Fruit fly (Drosophila melanogaster): ENCODE results near the gene Nazo.

Nazo gene

DNA sequence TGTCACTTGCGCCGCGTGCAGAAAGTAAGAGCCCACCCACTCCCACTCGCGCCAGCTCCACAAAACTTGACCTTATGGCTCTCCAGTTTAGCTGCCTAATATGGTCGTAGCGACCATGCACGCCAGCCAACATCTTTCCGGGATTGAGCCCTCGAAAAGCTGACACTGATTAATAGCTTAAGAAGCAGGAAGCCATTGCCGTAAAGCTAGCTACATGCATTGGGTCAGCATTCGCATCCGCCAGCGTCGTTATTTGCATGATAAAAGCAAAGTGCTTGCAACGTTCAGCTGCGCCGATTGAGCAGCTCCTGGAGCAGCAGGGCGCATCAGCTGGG is 19.2 kb downstream of the Nazo start:
- TF ChIP-seq Dfd (GFP tag; optimal IDR thresholded peaks at IDR 0.05) (no peak), Hr83 (GFP tag; optimal IDR thresholded peaks at IDR 0.05; ENCODE audit: poor library complexity, severe bottlenecking) (no peak), tai (GFP tag; optimal IDR thresholded peaks at IDR 0.05) (no peak), Rel (GFP tag; optimal IDR thresholded peaks at IDR 0.05) (no peak), Rel (tag; optimal IDR thresholded peaks at IDR 0.05) (no peak), Hnf4 (GFP tag; optimal IDR thresholded peaks at IDR 0.05) (no peak), Abd-B (GFP tag; optimal IDR thresholded peaks at IDR 0.05) (no peak), dl (GFP tag; optimal IDR thresholded peaks at IDR 0.05; ENCODE audit: insufficient read depth in 1 of 2, partially characterized antibody in 2 of 2) (no peak), fru (GFP tag; optimal IDR thresholded peaks at IDR 0.05) (no peak), dsf (GFP tag; optimal IDR thresholded peaks at IDR 0.05; ENCODE audit: borderline replicate concordance) (no peak), brk (GFP tag; optimal IDR thresholded peaks at IDR 0.05) (no peak), Mio (GFP tag; optimal IDR thresholded peaks at IDR 0.05) (no peak), Sp1 (GFP tag; optimal IDR thresholded peaks at IDR 0.05) (no peak), h (GFP tag; optimal IDR thresholded peaks at IDR 0.05) (no peak), ey (GFP tag; optimal IDR thresholded peaks at IDR 0.05) (no peak)

DNA sequence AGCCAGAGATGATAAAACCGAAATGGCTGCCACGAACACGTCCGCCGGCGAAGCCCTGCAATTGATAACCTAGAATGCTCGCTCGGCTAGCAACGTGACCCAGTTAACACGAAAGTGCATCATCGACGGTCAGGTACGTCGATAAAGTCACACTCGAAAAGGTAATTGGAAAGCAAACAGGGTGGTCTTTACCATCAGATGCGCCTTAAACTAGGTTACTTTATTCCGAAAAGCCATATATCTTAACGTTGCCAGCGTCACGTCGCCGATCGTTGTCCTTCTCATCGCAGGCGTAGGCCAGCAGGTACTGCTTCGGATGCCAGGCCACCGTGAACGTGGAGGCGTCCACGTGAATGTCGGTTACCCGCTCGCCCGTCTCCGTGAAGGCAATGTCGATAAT is 19.6 kb downstream of the Nazo start:
- TF ChIP-seq woc (GFP tag; optimal IDR thresholded peaks at IDR 0.05) (no peak), usp (GFP tag; optimal IDR thresholded peaks at IDR 0.05) (no peak), Dfd (GFP tag; optimal IDR thresholded peaks at IDR 0.05) (no peak), Vsx2 (GFP tag; optimal IDR thresholded peaks at IDR 0.05; ENCODE audit: partially characterized antibody) (no peak), ey (GFP tag; optimal IDR thresholded peaks at IDR 0.05) (no peak), HLH106 (tag; optimal IDR thresholded peaks at IDR 0.05) (no peak), Sp1 (GFP tag; optimal IDR thresholded peaks at IDR 0.05) (no peak), GATAd (GFP tag; optimal IDR thresholded peaks at IDR 0.05) (no peak), CrebA (GFP tag; optimal IDR thresholded peaks at IDR 0.05; ENCODE audit: borderline replicate concordance) (no peak), sage (GFP tag; optimal IDR thresholded peaks at IDR 0.05) (no peak), brk (GFP tag; optimal IDR thresholded peaks at IDR 0.05) (no peak), jim (GFP tag; optimal IDR thresholded peaks at IDR 0.05) (no peak)

DNA sequence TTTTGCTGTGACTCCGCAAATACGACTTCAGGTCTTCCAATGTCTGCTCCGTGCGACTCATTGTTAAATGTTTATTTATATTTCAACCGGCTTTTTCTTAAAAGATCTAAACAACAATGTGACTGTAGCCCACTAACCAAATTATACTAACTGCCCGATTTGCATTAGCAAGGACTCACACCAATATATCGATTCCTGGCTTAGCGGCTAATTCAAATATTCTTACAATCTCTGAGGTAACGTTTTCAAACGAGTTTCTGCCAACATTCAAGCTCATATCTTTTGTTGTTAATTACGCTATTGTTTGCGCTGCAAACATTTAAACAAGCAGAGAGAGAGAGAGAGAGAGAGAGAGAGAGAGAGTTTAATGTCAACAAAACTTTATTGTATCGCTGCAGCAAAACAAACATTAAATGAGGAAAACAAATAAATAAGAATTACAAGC is 20.9 kb downstream of the Nazo start, which contains the start of gene tex:
tex (minus strand) TSS at position 131 of the 445 bp plus-strand sequence.
- TF ChIP-seq dl (GFP tag; optimal IDR thresholded peaks at IDR 0.05; ENCODE audit: insufficient read depth in 1 of 2, partially characterized antibody in 2 of 2) (no peak), HLH106 (tag; optimal IDR thresholded peaks at IDR 0.05) (no peak), lola (GFP tag; optimal IDR thresholded peaks at IDR 0.05) (no peak), Mio (GFP tag; optimal IDR thresholded peaks at IDR 0.05) (no peak)

DNA sequence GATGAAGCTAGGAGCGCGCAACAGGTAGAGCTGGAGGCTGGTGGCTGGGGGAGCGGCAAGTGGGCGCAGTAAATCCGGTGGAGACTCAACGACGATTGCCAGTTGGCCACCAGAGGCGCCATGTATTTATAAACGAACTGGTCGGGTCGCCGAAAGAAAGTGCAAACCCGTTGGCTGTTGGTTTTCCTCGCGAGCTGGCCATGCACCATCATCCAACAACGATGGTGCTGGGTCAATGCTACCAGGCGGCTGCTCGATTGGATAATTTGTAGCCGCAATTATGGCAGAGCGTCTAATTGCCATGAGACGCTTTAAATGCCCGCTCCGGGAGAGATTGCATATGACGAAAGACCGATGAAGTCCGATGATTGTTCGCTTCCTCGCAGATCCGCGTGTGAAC is 23.0 kb downstream of the Nazo start, which contains the start of gene CG11693:
CG11693 (minus strand) TSS at position 101 of the 400 bp plus-strand sequence.
- TF ChIP-seq h (GFP tag; optimal IDR thresholded peaks at IDR 0.05) (no peak), dl (GFP tag; optimal IDR thresholded peaks at IDR 0.05; ENCODE audit: insufficient read depth in 1 of 2, partially characterized antibody in 2 of 2) (no peak), Dfd (GFP tag; optimal IDR thresholded peaks at IDR 0.05) (no peak), HLH106 (tag; optimal IDR thresholded peaks at IDR 0.05) (no peak), Abd-B (GFP tag; optimal IDR thresholded peaks at IDR 0.05) (no peak), Mio (GFP tag; optimal IDR thresholded peaks at IDR 0.05) (no peak), GATAd (GFP tag; optimal IDR thresholded peaks at IDR 0.05) (no peak), foxo (GFP tag; optimal IDR thresholded peaks at IDR 0.05) (no peak), Hr78 (GFP tag; optimal IDR thresholded peaks at IDR 0.05) (no peak), Vsx2 (GFP tag; optimal IDR thresholded peaks at IDR 0.05; ENCODE audit: partially characterized antibody) (no peak), lola (GFP tag; optimal IDR thresholded peaks at IDR 0.05) (no peak), rgr (GFP tag; optimal IDR thresholded peaks at IDR 0.05) (no peak), sv (GFP tag; optimal IDR thresholded peaks at IDR 0.05) (no peak), br (GFP tag; optimal IDR thresholded peaks at IDR 0.05) (no peak), tai (GFP tag; optimal IDR thresholded peaks at IDR 0.05) (no peak), Hr83 (GFP tag; optimal IDR thresholded peaks at IDR 0.05; ENCODE audit: poor library complexity, severe bottlenecking) (no peak)

DNA sequence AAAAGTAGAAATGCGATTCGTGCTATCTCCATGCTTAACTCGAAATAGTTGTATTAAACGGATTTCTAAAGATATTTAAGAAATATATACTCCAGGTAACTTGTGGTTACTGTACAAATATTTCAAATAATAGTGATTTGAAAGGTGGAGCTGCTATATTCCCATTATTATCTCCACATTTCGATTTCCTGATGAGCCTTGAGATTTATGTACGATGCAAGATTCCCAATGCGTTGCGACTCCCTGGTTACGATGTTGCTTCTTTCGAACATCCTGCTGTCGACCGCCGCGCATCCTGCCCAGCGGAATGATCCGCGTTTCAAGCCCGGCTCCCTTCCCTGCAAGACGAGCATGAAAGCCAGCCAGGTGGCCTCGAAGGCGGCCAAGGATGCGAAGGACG is 24.4 kb downstream of the Nazo start, which contains the start of the genes CG11694 and CG11698:
CG11694 (minus strand) TSS at position 101 of the 400 bp plus-strand sequence.
CG11698 (plus strand) TSS at position 152 of the 400 bp plus-strand sequence.
- no peak for TF ChIP-seq usp (GFP tag; optimal IDR thresholded peaks at IDR 0.05)
- no peak for TF ChIP-seq Jra (GFP tag; optimal IDR thresholded peaks at IDR 0.05)
- TF ChIP-seq GATAd (GFP tag; optimal IDR thresholded peaks at IDR 0.05) = no peak
- TF ChIP-seq Rel (GFP tag; optimal IDR thresholded peaks at IDR 0.05) = no peak
- no peak for TF ChIP-seq Rel (tag; optimal IDR thresholded peaks at IDR 0.05)
- TF ChIP-seq dmrt93B (GFP tag; optimal IDR thresholded peaks at IDR 0.05) = no peak
- TF ChIP-seq fru (GFP tag; optimal IDR thresholded peaks at IDR 0.05) = no peak
- TF ChIP-seq Sp1 (GFP tag; optimal IDR thresholded peaks at IDR 0.05) = no peak
- no peak for TF ChIP-seq woc (GFP tag; optimal IDR thresholded peaks at IDR 0.05)
- no peak for TF ChIP-seq dl (GFP tag; optimal IDR thresholded peaks at IDR 0.05; ENCODE audit: insufficient read depth in 1 of 2, partially characterized antibody in 2 of 2)
- TF ChIP-seq sv (GFP tag; optimal IDR thresholded peaks at IDR 0.05) = no peak
- TF ChIP-seq h (GFP tag; optimal IDR thresholded peaks at IDR 0.05) = no peak
- no peak for TF ChIP-seq ey (GFP tag; optimal IDR thresholded peaks at IDR 0.05)
- TF ChIP-seq Dfd (GFP tag; optimal IDR thresholded peaks at IDR 0.05) = no peak
- TF ChIP-seq jim (GFP tag; optimal IDR thresholded peaks at IDR 0.05) = no peak
- no peak for TF ChIP-seq Myc (optimal IDR thresholded peaks at IDR 0.05)
- TF ChIP-seq pan (optimal IDR thresholded peaks at IDR 0.05) = no peak
- TF ChIP-seq sage (GFP tag; optimal IDR thresholded peaks at IDR 0.05) = no peak
- TF ChIP-seq OdsH (GFP tag; optimal IDR thresholded peaks at IDR 0.05) = no peak
- TF ChIP-seq rgr (GFP tag; optimal IDR thresholded peaks at IDR 0.05) = no peak
